Fruit fly (Drosophila melanogaster) whole organism, adult: Measurements from ENCODE around the gene CG17329.

Experiments
- CG11617 ChIP-seq: fragments of 200-800 bp; sonication (Bioruptor generic); optimal IDR thresholded peaks from 2 replicates; lab custom pipeline; 2017; ENCODE audit warnings: mild to moderate bottlenecking, missing biosample characterization, missing genetic modification reagents, missing genetic modification characterization
- CG12768 ChIP-seq: fragments of 200-800 bp; sonication (Bioruptor generic); optimal IDR thresholded peaks from 2 replicates; lab custom pipeline; 2017; ENCODE audit warnings: missing biosample characterization, missing genetic modification characterization, mild to moderate bottlenecking, moderate library complexity, missing genetic modification reagents
- CG14711 ChIP-seq: fragments of 200-800 bp; sonication (Bioruptor generic); optimal IDR thresholded peaks from 2 replicates; lab custom pipeline; 2018; ENCODE audit warnings: missing biosample characterization, mild to moderate bottlenecking, missing genetic modification characterization, moderate library complexity
- CG1620 ChIP-seq: fragments of 200-800 bp; sonication (Bioruptor generic); optimal IDR thresholded peaks from 2 replicates; lab custom pipeline; 2016; ENCODE audit warnings: missing biosample characterization, missing genetic modification characterization
- CG33017 ChIP-seq: fragments of 200-800 bp; sonication (Bioruptor generic); optimal IDR thresholded peaks from 2 replicates; lab custom pipeline; 2018; ENCODE audit warnings: missing biosample characterization, mild to moderate bottlenecking, missing genetic modification characterization, moderate library complexity
- CG5204 ChIP-seq: fragments of 200-800 bp; sonication (Bioruptor generic); optimal IDR thresholded peaks from 2 replicates; lab custom pipeline; 2016; ENCODE audit warnings: missing biosample characterization, missing genetic modification characterization
- CG7045 ChIP-seq: fragments of 200-800 bp; sonication (Bioruptor generic); optimal IDR thresholded peaks from 2 replicates; lab custom pipeline; 2017; ENCODE audit warnings: missing biosample characterization, mild to moderate bottlenecking, missing genetic modification characterization
- CG7101 ChIP-seq: fragments of 200-800 bp; sonication (Bioruptor generic); optimal IDR thresholded peaks from 2 replicates; lab custom pipeline; 2018; ENCODE audit warnings: missing biosample characterization, mild to moderate bottlenecking, missing genetic modification characterization, moderate library complexity
- Clk ChIP-seq: fragments of 200-800 bp; sonication (Bioruptor generic); optimal IDR thresholded peaks from 2 replicates; lab custom pipeline; 2017; ENCODE audit warnings: missing biosample characterization, missing genetic modification characterization
- Crg-1 ChIP-seq: fragments of 200-800 bp; sonication (Bioruptor generic); optimal IDR thresholded peaks from 2 replicates; lab custom pipeline; 2016; ENCODE audit warnings: missing biosample characterization, missing genetic modification characterization
- Hr96 ChIP-seq: fragments of 200-800 bp; sonication (Bioruptor generic); optimal IDR thresholded peaks from 2 replicates; lab custom pipeline; 2016; ENCODE audit warnings: missing biosample characterization, missing genetic modification characterization
- Mnt ChIP-seq: fragments of 200-800 bp; sonication (Bioruptor generic); optimal IDR thresholded peaks from 2 replicates; lab custom pipeline; 2016; ENCODE audit warnings: missing biosample characterization, mild to moderate bottlenecking, missing genetic modification characterization
- bab1 ChIP-seq: fragments of 200-800 bp; sonication (Bioruptor generic); optimal IDR thresholded peaks from 3 replicates; lab custom pipeline; 2019; ENCODE audit warnings: missing biosample characterization, mild to moderate bottlenecking, missing genetic modification characterization, moderate library complexity
- cic ChIP-seq: fragments of 200-800 bp; sonication (Bioruptor generic); optimal IDR thresholded peaks from 2 replicates; lab custom pipeline; 2017; ENCODE audit warnings: missing biosample characterization, mild to moderate bottlenecking, missing genetic modification characterization, moderate library complexity
- cnc ChIP-seq, 2 experiments: fragments of >200 bp; optimal IDR thresholded peaks; 2 replicates each; lab custom pipeline; 2017
- kay ChIP-seq: fragments of 200-800 bp; sonication (Bioruptor generic); peaks from one replicate; lab custom pipeline; 2016; ENCODE audit warnings: missing biosample characterization, missing genetic modification characterization, borderline replicate concordance
- ovo ChIP-seq: fragments of 200-800 bp; sonication (Bioruptor generic); optimal IDR thresholded peaks from 2 replicates; lab custom pipeline; 2016; ENCODE audit warnings: missing biosample characterization, missing genetic modification characterization
- pad ChIP-seq: fragments of 200-800 bp; sonication (Bioruptor generic); optimal IDR thresholded peaks from 3 replicates; lab custom pipeline; 2017; ENCODE audit warnings: missing biosample characterization, missing genetic modification characterization, mild to moderate bottlenecking, moderate library complexity, missing genetic modification reagents
- tj ChIP-seq: fragments of 200-800 bp; sonication (Bioruptor generic); optimal IDR thresholded peaks from 3 replicates; lab custom pipeline; 2017; ENCODE audit warnings: missing biosample characterization, mild to moderate bottlenecking, missing genetic modification characterization, moderate library complexity
- toe ChIP-seq: fragments of 200-800 bp; sonication (Bioruptor generic); optimal IDR thresholded peaks from 2 replicates; lab custom pipeline; 2016; ENCODE audit warnings: missing biosample characterization, missing genetic modification characterization

Gene CG17329

DNA sequence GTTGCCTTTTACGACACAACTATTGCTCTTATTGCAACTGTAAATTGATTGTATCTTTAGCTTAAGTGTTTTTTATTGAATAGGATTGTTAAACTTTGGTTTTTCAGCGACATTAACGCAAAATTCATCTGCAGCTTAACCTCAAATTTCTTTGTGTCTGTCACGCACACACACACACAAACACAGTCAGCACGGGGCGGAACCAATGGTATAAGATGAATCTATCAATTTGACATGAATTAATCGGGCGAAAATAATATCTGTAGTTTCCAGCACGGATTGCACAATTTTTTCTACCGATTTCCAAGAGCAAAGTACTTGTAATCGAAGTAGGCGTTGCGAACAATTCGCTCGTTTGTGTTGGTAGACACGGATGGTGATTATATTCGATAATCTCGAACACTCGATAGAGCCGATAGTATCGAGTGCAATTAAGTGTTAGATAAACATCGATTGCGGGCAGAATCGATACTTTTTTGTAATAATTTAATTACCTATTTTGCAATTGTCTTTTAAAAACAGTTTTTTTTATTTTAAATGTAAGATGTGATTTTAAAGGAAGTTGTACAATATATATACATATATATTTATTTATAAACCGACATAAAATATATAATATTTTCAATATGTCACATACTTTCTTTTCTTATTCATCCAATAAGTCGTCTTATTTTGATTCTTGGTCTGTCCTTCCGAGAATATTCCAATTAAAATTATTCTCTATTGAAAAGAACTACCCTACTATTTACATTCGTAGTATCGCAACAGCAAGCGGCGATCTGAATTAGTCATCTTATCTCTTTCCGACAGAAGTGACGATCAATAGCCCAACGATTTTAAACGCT lies 33.6 kb upstream of the CG17329 start, which contains the start of the genes PRL-1 and EndoGI:
PRL-1 (minus strand) TSS at position 380 of the 845 bp plus-strand sequence.
EndoGI (plus strand) TSS at position 462 of the 845 bp plus-strand sequence.
- TF ChIP-seq cic (GFP tag; lab: Kevin White, UChicago) (peak; percentile 51), CG5204 (GFP tag; lab: Kevin White, UChicago) (no peak), bab1 (GFP tag; lab: Kevin White, UChicago) (peak; percentile 96), pad (peak; percentile 66), kay (GFP tag; lab: Kevin White, UChicago) (peak; percentile 99), ovo (GFP tag; lab: Kevin White, UChicago) (peak; percentile 69), cnc (optimal IDR thresholded peaks at IDR 0.05; lab: Kevin White, UChicago) (no peak), toe (GFP tag; lab: Kevin White, UChicago) (no peak), CG12768 (GFP tag; lab: Kevin White, UChicago) (peak; percentile 56), CG33017 (tag; lab: Kevin White, UChicago) (peak; percentile 94), Mnt (GFP tag; lab: Kevin White, UChicago) (peak; percentile 40), Crg-1 (no peak), CG1620 (peak; percentile 20), Clk (peak; percentile 65), CG14711 (peak; percentile 92), CG11617 (GFP tag; lab: Kevin White, UChicago) (peak; percentile 95), CG7045 (GFP tag; lab: Kevin White, UChicago) (peak; percentile 84), CG7101 (tag; lab: Kevin White, UChicago) (peak; percentile 94), Hr96 (GFP tag; lab: Kevin White, UChicago) (no peak), tj (GFP tag; lab: Kevin White, UChicago) (peak; percentile 65)

DNA sequence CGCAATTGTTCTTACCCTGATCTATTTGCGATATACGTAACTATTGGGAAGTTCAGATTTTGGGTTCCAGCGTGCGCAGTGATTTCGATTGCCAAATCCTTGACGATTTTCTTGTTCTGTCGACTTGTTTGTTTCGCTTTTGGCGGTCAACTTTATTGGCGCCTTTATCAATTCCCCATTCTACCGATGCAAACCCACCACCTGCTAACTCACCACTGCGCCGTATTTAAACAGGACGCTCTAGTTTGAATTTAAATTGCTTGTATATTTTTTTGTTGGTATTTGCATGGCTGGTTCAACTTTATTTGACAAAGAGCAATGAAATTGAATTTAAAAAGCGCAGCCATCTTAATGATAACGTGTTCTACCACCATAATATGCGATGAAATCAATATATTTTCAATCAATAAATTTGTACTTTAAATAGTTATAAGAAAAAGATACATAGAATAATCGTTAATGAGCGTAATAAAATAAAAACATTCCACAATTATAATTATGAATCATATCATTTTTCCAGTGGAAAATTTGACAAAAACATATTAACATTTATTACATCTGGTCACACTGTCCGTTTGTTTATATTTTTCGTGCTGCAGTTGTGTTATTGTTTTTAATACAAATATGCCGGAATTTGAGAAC lies 29.4 kb upstream of the CG17329 start, which contains the start of the genes twe and CG4935:
twe (minus strand) TSS at position 302 of the 642 bp plus-strand sequence.
CG4935 (plus strand) TSS at position 566 of the 642 bp plus-strand sequence.
- TF ChIP-seq toe (GFP tag; lab: Kevin White, UChicago) = no peak
- TF ChIP-seq Clk = no peak
- TF ChIP-seq bab1 (GFP tag; lab: Kevin White, UChicago) = peak; percentile 32
- no peak for TF ChIP-seq CG11617 (GFP tag; lab: Kevin White, UChicago)

DNA sequence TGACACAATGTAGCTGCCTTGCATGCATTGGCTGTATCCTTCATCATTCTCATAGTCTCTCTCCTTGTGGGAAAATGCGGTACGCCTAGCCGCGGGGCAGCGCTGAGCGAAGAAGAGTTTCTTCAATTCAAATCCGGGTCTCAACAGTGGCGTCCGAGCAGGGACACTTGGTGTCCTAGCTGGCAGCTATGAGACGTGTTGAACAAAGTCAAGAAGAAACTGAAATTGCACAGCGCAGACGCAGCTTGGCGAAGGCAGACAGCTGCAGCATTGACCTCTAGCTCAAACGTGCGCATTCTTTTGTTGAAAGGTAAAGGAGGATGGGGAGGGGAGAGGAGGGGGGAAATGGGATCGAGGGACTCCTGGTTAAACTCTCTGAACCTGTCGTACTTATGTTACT lies 27.4 kb upstream of the CG17329 start:
- no peak for TF ChIP-seq Crg-1
- TF ChIP-seq CG33017 (tag; lab: Kevin White, UChicago) = no peak
- no peak for TF ChIP-seq CG12768 (GFP tag; lab: Kevin White, UChicago)
- no peak for TF ChIP-seq cic (GFP tag; lab: Kevin White, UChicago)
- no peak for TF ChIP-seq bab1 (GFP tag; lab: Kevin White, UChicago)
- no peak for TF ChIP-seq CG1620
- no peak for TF ChIP-seq CG14711
- TF ChIP-seq CG7045 (GFP tag; lab: Kevin White, UChicago) = no peak
- TF ChIP-seq toe (GFP tag; lab: Kevin White, UChicago) = no peak

DNA sequence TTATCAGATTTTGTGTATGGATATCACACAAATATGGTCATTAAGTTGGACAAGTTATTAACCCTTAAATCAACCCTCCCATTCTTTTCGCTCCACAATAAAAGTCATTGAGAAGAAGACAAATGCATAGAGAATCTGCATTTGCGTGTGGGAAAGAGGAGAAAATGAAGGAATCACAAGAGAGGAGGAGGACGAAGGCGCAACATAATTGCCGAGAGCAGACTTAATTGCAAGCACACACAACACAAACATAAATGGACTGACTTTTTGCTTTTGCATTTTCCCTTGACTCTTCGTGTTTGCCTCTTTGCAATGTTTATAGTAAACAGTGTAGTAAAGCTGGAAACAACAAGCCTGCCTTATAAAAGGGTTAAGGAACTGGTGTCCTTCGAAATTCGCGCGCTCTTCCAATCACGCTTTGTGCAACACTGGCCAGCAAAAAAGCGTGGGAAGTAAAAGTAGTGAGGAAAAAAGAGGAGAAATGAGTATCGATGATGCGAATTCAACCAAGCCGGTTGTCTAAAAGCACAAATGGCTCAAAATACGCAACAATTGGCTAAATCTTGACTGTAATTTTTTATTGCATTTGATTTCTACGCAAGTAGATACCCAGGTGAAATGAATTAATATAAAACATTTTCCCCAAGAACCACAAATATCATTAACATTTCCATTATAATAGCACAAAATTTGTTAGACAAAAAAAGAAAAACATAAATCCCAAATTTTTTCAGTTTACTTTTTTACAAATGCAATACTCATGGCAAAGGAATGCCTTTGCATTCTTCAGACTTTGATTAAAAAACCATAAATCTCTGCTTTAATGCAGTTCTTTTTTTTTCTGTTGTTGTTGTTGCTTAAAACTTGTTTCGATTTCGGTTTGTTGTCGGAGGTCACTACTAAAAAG lies 23.7 kb upstream of the CG17329 start:
- TF ChIP-seq Clk (no peak), Crg-1 (no peak), kay (GFP tag; lab: Kevin White, UChicago) (no peak), CG14711 (no peak), tj (GFP tag; lab: Kevin White, UChicago) (no peak), CG5204 (GFP tag; lab: Kevin White, UChicago) (no peak), cic (GFP tag; lab: Kevin White, UChicago) (no peak), ovo (GFP tag; lab: Kevin White, UChicago) (no peak), bab1 (GFP tag; lab: Kevin White, UChicago) (no peak), cnc (optimal IDR thresholded peaks at IDR 0.05; lab: Kevin White, UChicago) (no peak), CG33017 (tag; lab: Kevin White, UChicago) (no peak), CG11617 (GFP tag; lab: Kevin White, UChicago) (no peak), Hr96 (GFP tag; lab: Kevin White, UChicago) (no peak), CG7101 (tag; lab: Kevin White, UChicago) (no peak), toe (GFP tag; lab: Kevin White, UChicago) (no peak), CG7045 (GFP tag; lab: Kevin White, UChicago) (no peak), Mnt (GFP tag; lab: Kevin White, UChicago) (no peak)

DNA sequence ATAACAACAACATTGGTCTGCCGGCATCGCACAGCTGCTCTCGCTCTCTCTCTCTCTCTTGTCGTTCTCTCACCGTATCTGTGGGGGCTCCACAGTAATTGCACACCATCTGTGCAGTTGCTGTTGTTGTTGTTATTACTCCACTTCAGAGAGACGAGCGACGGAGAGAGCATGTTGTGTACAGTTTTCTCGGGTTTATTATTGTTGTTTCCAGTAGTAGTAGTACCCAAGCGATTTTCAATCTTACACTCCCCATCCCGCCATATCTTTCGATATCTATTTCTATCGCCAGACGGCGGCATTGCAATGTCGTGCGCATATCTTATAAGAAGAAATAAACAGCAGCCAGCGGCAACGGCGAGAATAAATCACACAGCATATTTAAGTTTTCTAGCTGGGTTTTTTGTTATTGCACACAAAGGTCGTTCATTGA lies 23.0 kb upstream of the CG17329 start:
- TF ChIP-seq Mnt (GFP tag; lab: Kevin White, UChicago) (no peak), CG33017 (tag; lab: Kevin White, UChicago) (peak; percentile 25), ovo (GFP tag; lab: Kevin White, UChicago) (no peak), toe (GFP tag; lab: Kevin White, UChicago) (no peak), CG7101 (tag; lab: Kevin White, UChicago) (no peak), kay (GFP tag; lab: Kevin White, UChicago) (no peak), CG14711 (no peak), Hr96 (GFP tag; lab: Kevin White, UChicago) (no peak), tj (GFP tag; lab: Kevin White, UChicago) (peak; percentile 23), Crg-1 (no peak), pad (peak; percentile 68), CG12768 (GFP tag; lab: Kevin White, UChicago) (peak; percentile 17), bab1 (GFP tag; lab: Kevin White, UChicago) (peak; percentile 43), CG1620 (no peak), CG11617 (GFP tag; lab: Kevin White, UChicago) (no peak), cic (GFP tag; lab: Kevin White, UChicago) (peak; percentile 81), cnc (optimal IDR thresholded peaks at IDR 0.05; lab: Kevin White, UChicago) (no peak)
